Fruit fly (Drosophila melanogaster) Kc167 (cell line): ENCODE measurements around the gene Sec15.

Source experiments
- Myc ChIP-seq: fragments of >200 bp; optimal IDR thresholded peaks from 2 replicates; lab custom pipeline; 2017; ENCODE audit warnings: missing external identifiers
- Sin3A ChIP-seq: fragments of >200 bp; optimal IDR thresholded peaks from 2 replicates; lab custom pipeline; 2018; ENCODE audit warnings: missing external identifiers
- h ChIP-seq: fragments of >200 bp; optimal IDR thresholded peaks from 3 replicates; lab custom pipeline; 2018; ENCODE audit warnings: missing external identifiers
- insv ChIP-seq: fragments of >200 bp; optimal IDR thresholded peaks from 3 replicates; lab custom pipeline; 2018; ENCODE audit warnings: missing external identifiers
- psq ChIP-seq: fragments of >200 bp; optimal IDR thresholded peaks from 2 replicates; lab custom pipeline; 2017; ENCODE audit warnings: missing external identifiers
- ttk ChIP-seq: sonication (Bioruptor generic); optimal IDR thresholded peaks from 2 replicates; lab custom pipeline; 2017; ENCODE audit warnings: missing external identifiers

Gene Sec15

DNA sequence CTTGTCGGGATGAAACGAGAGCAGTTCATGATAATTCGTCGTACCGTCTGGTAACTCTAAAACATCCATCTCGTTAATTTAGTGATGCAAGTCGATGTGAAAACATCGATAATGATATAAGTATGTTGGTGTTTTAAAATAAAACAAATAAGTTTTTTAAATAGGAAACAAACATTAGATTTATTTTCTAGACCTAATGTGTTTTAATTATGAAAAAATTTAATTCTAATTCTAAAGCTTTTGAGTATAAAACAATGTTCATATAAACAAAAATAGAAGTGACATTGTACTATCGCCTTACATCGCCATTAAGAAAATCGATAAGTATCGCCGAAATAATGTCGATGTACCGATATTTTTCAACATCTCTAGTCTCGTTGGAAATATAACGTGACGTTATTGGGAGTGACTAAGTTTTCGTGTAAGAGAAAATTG, 3.3 kb upstream of the Sec15 start, which contains the start of gene Rab11:
Gene Rab11, plus strand, starts transcription at position 363 of the 435 bp plus-strand sequence.
- TF ChIP-seq Myc (lab: Kevin White, UChicago), result no peak

DNA sequence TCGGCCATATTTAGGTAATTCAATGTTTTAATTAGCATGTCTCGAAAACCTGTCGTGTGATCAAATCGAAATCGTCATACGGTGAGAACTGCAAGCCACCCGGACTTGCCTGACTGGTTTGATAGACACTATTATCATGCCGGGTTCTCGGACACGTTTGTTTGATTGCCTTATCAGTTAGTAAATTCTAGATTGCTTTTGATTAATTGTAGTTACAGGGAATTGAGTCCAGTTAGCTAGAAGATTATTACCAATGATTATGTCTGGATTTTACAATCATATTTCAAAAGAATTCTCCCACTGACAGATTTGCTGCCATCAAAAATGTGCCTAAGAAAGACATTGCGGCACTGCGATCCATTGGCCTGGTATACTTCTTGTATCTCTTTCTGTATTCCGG, 1.9 kb upstream of the Sec15 start:
- TF ChIP-seq Sin3A (lab: Kevin White, UChicago), result no peak
- no peak for TF ChIP-seq h (lab: Kevin White, UChicago)
- TF ChIP-seq ttk (lab: Kevin White, UChicago), result no peak

DNA sequence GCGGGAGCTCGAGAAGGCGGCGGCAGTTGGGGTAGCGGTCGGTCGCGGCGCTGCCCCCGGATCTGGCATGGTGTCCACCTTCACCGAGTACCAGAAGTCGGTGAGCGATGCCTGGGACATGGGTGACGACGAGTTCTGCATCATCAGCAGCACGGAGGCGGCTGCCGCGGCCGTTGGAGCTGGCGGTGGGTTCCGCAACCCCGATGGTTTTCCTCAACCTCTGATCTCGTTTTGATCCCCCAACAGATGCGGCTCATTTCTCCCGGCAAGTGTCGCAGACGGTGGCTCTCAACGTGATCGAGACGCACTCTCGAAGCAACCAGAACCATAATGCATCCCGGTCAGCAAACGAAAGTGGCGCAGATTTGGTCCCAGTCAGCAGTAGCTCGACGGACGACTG, 5.3 kb downstream of the Sec15 start:
- no peak for TF ChIP-seq psq (lab: Kevin White, UChicago)
- TF ChIP-seq ttk (lab: Kevin White, UChicago), result no peak
- TF ChIP-seq insv (lab: Kevin White, UChicago), result no peak
- TF ChIP-seq Sin3A (lab: Kevin White, UChicago), result no peak
- TF ChIP-seq h (lab: Kevin White, UChicago), result no peak
- no peak for TF ChIP-seq Myc (lab: Kevin White, UChicago)

DNA sequence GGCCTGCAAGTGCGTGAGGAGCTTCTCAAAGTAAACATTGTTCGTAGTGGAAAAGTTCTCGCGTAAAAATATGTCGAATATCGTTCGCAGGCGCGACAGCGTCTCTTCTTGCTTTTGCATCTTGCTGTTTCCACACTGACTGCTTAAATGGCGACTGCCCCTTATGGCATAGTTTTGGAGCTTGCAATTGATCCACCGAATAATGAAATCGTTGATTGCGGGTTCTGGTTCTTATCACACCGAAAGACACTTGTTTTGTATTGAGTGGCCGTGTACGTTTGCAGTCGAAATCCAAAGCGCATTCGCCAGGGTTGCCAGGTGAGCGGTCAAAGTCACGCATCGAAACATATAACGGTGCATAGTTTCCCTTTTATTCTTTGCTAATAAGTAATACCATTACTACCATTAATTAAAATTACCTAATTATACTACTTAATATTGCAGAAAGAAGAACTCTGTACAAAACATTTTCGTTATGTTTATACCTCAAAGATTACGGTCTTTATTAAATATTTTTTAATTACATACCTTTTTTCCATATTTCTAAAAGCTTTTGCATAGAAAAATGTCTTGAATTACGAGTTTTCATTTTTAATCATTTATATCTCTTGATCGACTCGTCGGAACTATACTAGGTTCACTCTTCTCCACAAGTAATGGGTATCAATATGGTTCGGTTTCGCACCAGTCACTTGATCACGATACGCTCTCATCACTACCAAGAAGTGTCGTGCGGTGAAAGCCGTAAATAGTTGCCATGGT, 6.1 kb downstream of the Sec15 start, which contains the start of the genes CG7044 and Tbc1d22:
Gene CG7044, minus strand, starts transcription at position 266 of the 762 bp plus-strand sequence.
Gene Tbc1d22, plus strand, starts transcription at position 747 of the 762 bp plus-strand sequence.
- TF ChIP-seq psq (lab: Kevin White, UChicago), result no peak
- peak; percentile 87 for TF ChIP-seq Sin3A (lab: Kevin White, UChicago)

DNA sequence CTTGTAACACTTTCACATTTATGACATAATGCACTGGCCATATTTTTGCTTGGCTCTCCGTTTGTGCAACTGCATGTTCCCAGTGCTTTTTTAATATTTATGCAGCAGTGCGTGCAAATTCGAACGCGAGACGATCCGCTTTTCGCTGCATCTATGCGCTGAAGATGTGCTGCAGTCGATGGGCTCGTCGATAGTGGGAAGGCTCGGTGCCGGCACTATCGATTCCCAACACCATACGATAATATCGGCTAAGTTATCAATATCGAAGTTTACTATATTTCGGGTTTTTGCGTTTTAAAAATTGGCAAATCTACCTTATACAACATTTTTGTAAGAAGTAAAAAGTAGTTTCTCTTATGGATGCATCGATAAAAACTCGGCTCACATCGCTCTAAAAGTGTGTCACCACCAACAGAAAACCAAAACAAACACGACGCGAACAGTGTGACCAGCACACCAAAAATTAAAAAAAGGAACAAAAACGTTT, 10.1 kb downstream of the Sec15 start, which contains the start of gene RhoGAP93B:
Gene RhoGAP93B, minus strand, starts transcription at position 197 of the 487 bp plus-strand sequence.
- no peak for TF ChIP-seq ttk (lab: Kevin White, UChicago)
- TF ChIP-seq Myc (lab: Kevin White, UChicago), result no peak
- no peak for TF ChIP-seq psq (lab: Kevin White, UChicago)
- TF ChIP-seq h (lab: Kevin White, UChicago), result no peak
- TF ChIP-seq Sin3A (lab: Kevin White, UChicago), result no peak
- TF ChIP-seq insv (lab: Kevin White, UChicago), result no peak

DNA sequence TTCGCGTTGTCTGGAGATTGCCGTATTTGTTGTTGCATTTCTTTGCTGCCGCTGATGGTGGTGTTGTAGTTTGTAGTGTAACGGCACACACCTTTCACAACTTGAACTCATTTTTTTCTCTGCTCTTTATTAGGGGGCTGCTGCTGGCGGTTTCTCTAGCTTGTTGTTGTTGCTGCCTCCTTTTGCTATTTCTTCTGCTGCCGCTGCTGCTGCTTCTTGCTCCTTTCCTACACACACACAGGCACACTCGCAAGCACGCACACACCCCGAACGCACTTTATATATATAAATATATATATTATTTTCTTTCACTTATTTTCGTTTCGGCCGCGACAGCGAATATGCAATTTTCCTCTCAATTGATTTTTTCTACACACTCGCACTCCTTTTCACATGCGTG, 10.6 kb downstream of the Sec15 start:
- no peak for TF ChIP-seq Sin3A (lab: Kevin White, UChicago)
- no peak for TF ChIP-seq h (lab: Kevin White, UChicago)

DNA sequence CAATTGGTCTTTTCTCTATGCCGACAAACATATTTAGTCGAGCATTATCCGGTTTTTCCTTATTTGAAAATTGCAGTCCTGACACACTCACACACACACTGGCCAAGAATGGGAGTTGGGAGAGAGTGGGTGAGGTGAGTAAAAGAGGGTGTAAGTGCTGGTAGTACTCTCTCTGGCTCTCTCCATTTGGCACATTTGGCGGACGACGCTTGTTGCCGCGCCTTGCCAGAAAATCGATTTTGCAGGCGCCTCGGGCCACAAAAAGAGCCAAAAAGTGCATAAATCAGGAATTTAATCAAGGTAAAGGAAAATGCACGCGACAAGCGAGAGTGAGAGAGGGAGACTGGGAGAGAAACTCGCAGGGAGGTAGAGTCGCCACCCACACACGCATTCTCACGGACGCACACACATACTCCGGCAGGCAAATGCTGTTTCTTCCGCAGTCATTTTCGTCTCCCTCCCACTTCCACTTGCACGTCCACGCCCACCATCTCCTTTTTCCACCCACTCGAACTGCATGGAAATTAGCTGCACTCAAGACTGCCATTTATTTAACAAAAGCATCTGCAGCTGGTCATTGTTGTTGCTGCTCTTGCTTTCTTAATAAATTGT, 11.1 kb downstream of the Sec15 start:
- TF ChIP-seq psq (lab: Kevin White, UChicago) (no peak), h (lab: Kevin White, UChicago) (no peak), Sin3A (lab: Kevin White, UChicago) (no peak)

DNA sequence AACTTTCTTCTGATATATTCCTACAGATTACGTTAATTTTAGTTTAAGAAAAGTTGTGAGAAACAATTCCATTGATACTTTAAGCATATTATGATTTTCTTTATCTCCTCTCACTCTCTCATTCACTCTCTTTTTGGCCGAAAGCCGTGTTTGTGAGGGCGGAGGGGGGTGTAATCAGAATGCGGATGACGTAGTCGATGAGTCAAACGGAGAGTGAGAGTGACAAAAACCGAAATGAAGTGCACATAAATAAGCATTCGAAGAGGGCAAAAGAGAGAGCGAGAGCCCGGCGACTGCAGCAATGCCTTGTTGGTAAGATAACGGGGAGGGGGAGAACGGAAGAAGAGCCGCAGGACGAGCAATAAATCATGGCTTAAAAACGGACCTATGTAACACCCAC, 13.5 kb downstream of the Sec15 start:
- TF ChIP-seq h (lab: Kevin White, UChicago) (no peak), insv (lab: Kevin White, UChicago) (no peak), Myc (lab: Kevin White, UChicago) (no peak), ttk (lab: Kevin White, UChicago) (no peak), psq (lab: Kevin White, UChicago) (no peak), Sin3A (lab: Kevin White, UChicago) (no peak)

DNA sequence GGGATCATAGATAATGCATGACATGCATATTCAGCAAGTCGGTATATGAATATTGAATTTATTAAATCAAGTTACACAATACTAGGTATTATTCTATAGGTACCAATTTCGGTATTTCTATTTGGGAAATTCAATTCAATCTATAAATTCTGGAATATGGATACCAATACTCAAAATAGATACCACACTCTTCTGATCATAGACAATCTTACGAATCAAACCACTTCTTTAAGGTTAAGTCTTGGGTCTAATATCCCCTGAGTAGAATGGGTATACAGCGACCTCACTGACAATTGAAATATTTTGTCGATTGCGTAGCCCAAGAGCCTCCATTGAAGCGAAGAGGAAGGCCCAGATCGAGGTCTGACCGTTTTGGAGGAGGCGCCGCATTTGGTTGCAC, 14.9 kb downstream of the Sec15 start:
- TF ChIP-seq ttk (lab: Kevin White, UChicago) (no peak), h (lab: Kevin White, UChicago) (no peak), Myc (lab: Kevin White, UChicago) (no peak), psq (lab: Kevin White, UChicago) (no peak), insv (lab: Kevin White, UChicago) (no peak), Sin3A (lab: Kevin White, UChicago) (no peak)

DNA sequence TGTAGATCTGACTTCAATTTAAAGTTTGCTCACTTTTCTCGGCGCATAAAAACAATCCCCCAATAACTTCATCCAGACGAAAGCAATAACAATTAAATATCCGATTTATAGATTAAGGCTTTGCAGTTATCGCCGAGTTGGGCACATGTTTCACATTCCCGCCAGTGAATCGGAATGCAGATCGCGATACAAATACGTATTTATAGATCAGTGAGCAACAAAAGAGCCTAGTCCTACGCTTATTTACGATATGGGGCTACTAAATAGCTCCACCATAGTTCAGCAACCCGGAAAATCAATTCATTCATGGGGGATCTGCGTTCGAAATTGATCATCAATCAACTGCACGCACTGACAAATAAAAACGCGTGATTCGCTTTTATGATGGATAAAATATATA, 15.7 kb downstream of the Sec15 start:
- TF ChIP-seq h (lab: Kevin White, UChicago) (no peak), insv (lab: Kevin White, UChicago) (no peak), ttk (lab: Kevin White, UChicago) (no peak), Sin3A (lab: Kevin White, UChicago) (no peak), Myc (lab: Kevin White, UChicago) (no peak), psq (lab: Kevin White, UChicago) (no peak)

DNA sequence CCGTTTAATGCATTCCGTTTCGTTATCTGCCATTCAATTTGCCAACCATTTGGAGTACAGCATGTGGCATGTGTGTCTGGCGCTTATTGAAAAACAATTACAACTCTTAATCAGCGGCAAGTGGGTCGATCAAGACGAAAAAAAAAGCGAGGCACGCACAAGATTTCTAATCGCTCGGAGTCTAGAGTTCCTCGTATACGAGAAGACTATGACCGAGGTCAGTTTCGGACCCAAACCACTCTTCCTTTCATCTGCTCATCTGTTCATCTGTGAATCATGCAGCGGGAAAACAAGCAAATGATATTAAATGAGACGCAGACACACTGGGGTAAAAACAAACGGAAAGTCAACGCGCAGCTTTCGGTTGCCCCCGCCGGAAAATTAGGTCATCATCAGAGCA, 16.3 kb downstream of the Sec15 start:
- no peak for TF ChIP-seq Sin3A (lab: Kevin White, UChicago)
- no peak for TF ChIP-seq ttk (lab: Kevin White, UChicago)
- TF ChIP-seq psq (lab: Kevin White, UChicago), result no peak
